Fruit fly (Drosophila melanogaster) whole organism, embryonic: ENCODE data around the gene Lgr1.

Source experiments
- CG15601 ChIP-seq: fragments of 200-800 bp; sonication (Bioruptor generic); optimal IDR thresholded peaks from 3 replicates; lab custom pipeline; 2019; ENCODE audit warnings: missing biosample characterization, mild to moderate bottlenecking, missing genetic modification characterization, moderate library complexity
- CG17912 ChIP-seq: fragments of 200-800 bp; sonication (Bioruptor generic); optimal IDR thresholded peaks from 2 replicates; lab custom pipeline; 2018; ENCODE audit warnings: missing biosample characterization, mild to moderate bottlenecking, missing genetic modification characterization
- CG7271 ChIP-seq: fragments of 200-800 bp; sonication (Bioruptor generic); optimal IDR thresholded peaks from 2 replicates; lab custom pipeline; 2018; ENCODE audit warnings: missing biosample characterization, mild to moderate bottlenecking, missing genetic modification characterization, moderate library complexity
- CG8478 ChIP-seq: fragments of >200 bp; optimal IDR thresholded peaks from 2 replicates; lab custom pipeline; 2018
- Hand ChIP-seq: fragments of 200-800 bp; sonication (Bioruptor generic); optimal IDR thresholded peaks from 2 replicates; lab custom pipeline; 2017; ENCODE audit warnings: mild to moderate bottlenecking, missing biosample characterization, missing genetic modification reagents, missing genetic modification characterization
- Hr51 ChIP-seq, 2 experiments: fragments of 200-800 bp; sonication (Bioruptor generic); optimal IDR thresholded peaks; 2 replicates in 1 of 2; 3 replicates in 1 of 2; lab custom pipeline; 2016 to 2018; ENCODE audit warnings: missing biosample characterization in 2 of 2, missing genetic modification characterization in 2 of 2, mild to moderate bottlenecking in 1 of 2, moderate library complexity in 1 of 2
- Jarid2 ChIP-seq: fragments of 200-800 bp; sonication (Bioruptor generic); optimal IDR thresholded peaks from 3 replicates; lab custom pipeline; 2017; ENCODE audit warnings: mild to moderate bottlenecking, missing biosample characterization, missing genetic modification reagents, missing genetic modification characterization
- Sry-δ ChIP-seq: fragments of 200-800 bp; sonication (Bioruptor generic); optimal IDR thresholded peaks from 2 replicates; lab custom pipeline; 2016; ENCODE audit warnings: missing biosample characterization, missing genetic modification characterization
- cwo ChIP-seq: fragments of 200-800 bp; sonication (Bioruptor generic); optimal IDR thresholded peaks from 3 replicates; lab custom pipeline; 2017; ENCODE audit warnings: missing biosample characterization, missing genetic modification characterization, mild to moderate bottlenecking, moderate library complexity, missing genetic modification reagents
- ewg ChIP-seq: fragments of 200-800 bp; sonication (Bioruptor generic); optimal IDR thresholded peaks from 3 replicates; lab custom pipeline; 2017; ENCODE audit warnings: mild to moderate bottlenecking, missing biosample characterization, missing genetic modification reagents, missing genetic modification characterization
- mirr ChIP-seq: fragments of 200-800 bp; sonication (Bioruptor generic); optimal IDR thresholded peaks from 3 replicates; lab custom pipeline; 2018; ENCODE audit warnings: missing biosample characterization, mild to moderate bottlenecking, missing genetic modification characterization
- pros ChIP-seq: fragments of 200-800 bp; sonication (Bioruptor generic); optimal IDR thresholded peaks from 3 replicates; lab custom pipeline; 2019; ENCODE audit warnings: missing biosample characterization, mild to moderate bottlenecking, missing genetic modification characterization, moderate library complexity
- vfl ChIP-seq: fragments of 200-800 bp; sonication (Bioruptor generic); optimal IDR thresholded peaks from 2 replicates; lab custom pipeline; 2016; ENCODE audit warnings: missing biosample characterization, missing genetic modification characterization
- vvl ChIP-seq: fragments of 200-800 bp; sonication (Bioruptor generic); IDR thresholded peaks from 2 replicates; pipeline ENCODE4 v1.3.6; 2022; ENCODE audit warnings: missing biosample characterization, missing genetic modification characterization

DNA sequence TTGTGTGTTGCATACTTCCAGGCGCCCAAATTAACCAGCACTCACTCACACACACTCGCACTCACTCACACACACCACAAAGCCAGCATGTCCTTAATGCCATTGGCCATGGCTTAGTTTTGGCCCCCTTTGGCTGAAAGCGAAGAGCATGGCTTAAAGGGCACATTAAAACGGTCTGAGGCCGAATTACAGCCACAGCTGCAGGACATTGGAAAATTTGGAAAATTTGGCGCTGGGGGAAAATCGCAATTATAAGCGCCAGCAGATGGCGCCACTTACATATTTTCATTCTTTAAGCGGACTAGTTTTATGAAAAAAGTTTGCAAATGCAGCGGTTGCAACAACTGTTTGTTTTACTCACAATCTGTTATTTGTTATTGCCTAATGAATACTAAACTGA lies 17.0 kb downstream of the Lgr1 start:
- TF ChIP-seq mirr (no peak), vvl (no peak), ewg (no peak), Hr51 (GFP tag; optimal IDR thresholded peaks at IDR 0.05; lab: Kevin White, UChicago) (no peak), CG7271 (tag; lab: Kevin White, UChicago) (no peak), Hand (GFP tag; lab: Kevin White, UChicago) (no peak), CG15601 (tag; lab: Kevin White, UChicago) (no peak), CG8478 (lab: Kevin White, UChicago) (no peak), vfl (GFP tag; lab: Kevin White, UChicago) (no peak), cwo (GFP tag; lab: Kevin White, UChicago) (no peak), CG17912 (GFP tag; lab: Kevin White, UChicago) (no peak), Sry-δ (no peak), pros (GFP tag; lab: Kevin White, UChicago) (no peak), Jarid2 (GFP tag; lab: Kevin White, UChicago) (no peak)
